Worm (Caenorhabditis elegans) whole organism, early embryonic: ENCODE data around the gene ogt-1.

Experiments used
- ama-1 ChIP-seq: fragments of 150-350 bp; optimal IDR thresholded peaks from 2 replicates; lab custom pipeline; 2014
- pes-1 ChIP-seq: fragments of 200-800 bp; sonication (Bioruptor generic); IDR thresholded peaks from 2 replicates; pipeline ENCODE4 v1.3.6; 2022; ENCODE audit warnings: missing genetic modification reagents, missing genetic modification characterization, missing compliant biosample characterization
- tbx-37 ChIP-seq: fragments of 200-800 bp; sonication (Bioruptor generic); conservative IDR thresholded peaks from 2 replicates; pipeline ENCODE4 v1.3.6; 2022; ENCODE audit warnings: missing genetic modification reagents, missing genetic modification characterization, missing compliant biosample characterization

ce11 chrIII:7116615-7117252 lies 36.9 kb downstream of the ogt-1 start:
- no peak for TF ChIP-seq ama-1
- TF ChIP-seq pes-1 (GFP tag; lab: Robert Waterston, UW), result no peak
- no peak for TF ChIP-seq tbx-37 (GFP tag; lab: Robert Waterston, UW)
